Comparison of ENCODE assay signal across 4 fruit fly cellular contexts in genomic region chr3R:28851966-28852377, dm6.
TF ChIP-seq lines count a peak whose summit lies in the region.

No protein-coding gene starts in this region.

- TF ChIP-seq CTCF in whole organism, embryonic (GFP tag; optimal IDR thresholded peaks at IDR 0.05; lab: Kevin White, UChicago): no peak

TF ChIP-seq in whole organism, embryonic, 481 proteins besides CTCF, POLR2A, EP300 and RAD21 (continues in another document):
- no peak for TF ChIP-seq rib (GFP tag; IDR thresholded peaks at IDR 0.05; lab: Robert Waterston, UW)
- TF ChIP-seq Sox102F (GFP tag; optimal IDR thresholded peaks at IDR 0.05; lab: Kevin White, UChicago): peak; percentile 41
- no peak for TF ChIP-seq CG18476 (GFP tag; optimal IDR thresholded peaks at IDR 0.05; lab: Kevin White, UChicago)
- TF ChIP-seq ac (GFP tag; optimal IDR thresholded peaks at IDR 0.05; lab: Kevin White, UChicago): no peak
- no peak for TF ChIP-seq CG10959 (GFP tag; IDR thresholded peaks at IDR 0.05; lab: Robert Waterston, UW)
- TF ChIP-seq Antp (GFP tag; optimal IDR thresholded peaks at IDR 0.05; lab: Kevin White, UChicago): no peak
- no peak for TF ChIP-seq zen2 (GFP tag; IDR thresholded peaks at IDR 0.05; lab: Robert Waterston, UW; ENCODE audit: partially characterized antibody)
- TF ChIP-seq NC2α (GFP tag; optimal IDR thresholded peaks at IDR 0.05; lab: Kevin White, UChicago): no peak
- TF ChIP-seq CkIIα-i1 (GFP tag; IDR thresholded peaks at IDR 0.05; lab: Robert Waterston, UW): no peak
- TF ChIP-seq gem (tag; optimal IDR thresholded peaks at IDR 0.05; lab: Kevin White, UChicago): peak; percentile 49
- peak; percentile 15 for TF ChIP-seq CG18599 (GFP tag; optimal IDR thresholded peaks at IDR 0.05; lab: Kevin White, UChicago)
- no peak for TF ChIP-seq B-H2 (GFP tag; optimal IDR thresholded peaks at IDR 0.05; lab: Kevin White, UChicago)
- TF ChIP-seq CG1529 (GFP tag; optimal IDR thresholded peaks at IDR 0.05; lab: Kevin White, UChicago): peak; percentile 28
- no peak for TF ChIP-seq gsb-n (tag; optimal IDR thresholded peaks at IDR 0.05; lab: Kevin White, UChicago)
- peak; percentile 47 for TF ChIP-seq Vsx1 (GFP tag; optimal IDR thresholded peaks at IDR 0.05; lab: Kevin White, UChicago)
- TF ChIP-seq Adf1 (GFP tag; IDR thresholded peaks at IDR 0.05; lab: Robert Waterston, UW): no peak
- no peak for TF ChIP-seq CG9817 (tag; optimal IDR thresholded peaks at IDR 0.05; lab: Kevin White, UChicago)
- TF ChIP-seq CG17829 (tag; optimal IDR thresholded peaks at IDR 0.05; lab: Kevin White, UChicago): no peak
- TF ChIP-seq tio (GFP tag; optimal IDR thresholded peaks at IDR 0.05; lab: Kevin White, UChicago): peak; percentile 5
- no peak for TF ChIP-seq CG7271 (tag; optimal IDR thresholded peaks at IDR 0.05; lab: Kevin White, UChicago)
- peak; percentile 17 for TF ChIP-seq Sox100B (GFP tag; optimal IDR thresholded peaks at IDR 0.05; lab: Kevin White, UChicago)
- TF ChIP-seq Ssrp (tag; optimal IDR thresholded peaks at IDR 0.05; lab: Kevin White, UChicago): peak; percentile 16
- TF ChIP-seq Doc2 (GFP tag; IDR thresholded peaks at IDR 0.05; lab: Robert Waterston, UW): no peak
- TF ChIP-seq H2.0 (GFP tag; IDR thresholded peaks at IDR 0.05; lab: Robert Waterston, UW): no peak

TF ChIP-seq in whole organism, prepupa, 60 proteins besides CTCF, POLR2A, EP300 and RAD21 (continues in another document):
- TF ChIP-seq CG8119 (GFP tag; IDR thresholded peaks at IDR 0.05; lab: Robert Waterston, UW): peak; percentile 38; the same call in 1 of the 3 replicates
- peak; percentile 40 for TF ChIP-seq CG6808 (GFP tag; optimal IDR thresholded peaks at IDR 0.05; lab: Kevin White, UChicago)
- TF ChIP-seq Eip78C (GFP tag; lab: Kevin White, UChicago): peak; percentile 86
- TF ChIP-seq lz (GFP tag; optimal IDR thresholded peaks at IDR 0.05; lab: Kevin White, UChicago): peak; percentile 30
- TF ChIP-seq Sox102F (GFP tag; optimal IDR thresholded peaks at IDR 0.05; lab: Kevin White, UChicago): no peak
- no peak for TF ChIP-seq CG6854 (GFP tag; optimal IDR thresholded peaks at IDR 0.05; lab: Kevin White, UChicago)
- TF ChIP-seq CG16779 (tag; optimal IDR thresholded peaks at IDR 0.05; lab: Kevin White, UChicago): peak; percentile 37
- no peak for TF ChIP-seq dsx (GFP tag; optimal IDR thresholded peaks at IDR 0.05; lab: Kevin White, UChicago; ENCODE audit: poor library complexity, severe bottlenecking)
- TF ChIP-seq Eip93F (GFP tag; optimal IDR thresholded peaks at IDR 0.05; lab: Kevin White, UChicago): no peak
- TF ChIP-seq CG10631 (GFP tag; optimal IDR thresholded peaks at IDR 0.05; lab: Kevin White, UChicago): peak; percentile 77
- peak; percentile 64 for TF ChIP-seq acj6 (GFP tag; optimal IDR thresholded peaks at IDR 0.05; lab: Kevin White, UChicago)
- peak; percentile 88 for TF ChIP-seq CG32006 (GFP tag; optimal IDR thresholded peaks at IDR 0.05; lab: Kevin White, UChicago)
- TF ChIP-seq CG8319 (GFP tag; optimal IDR thresholded peaks at IDR 0.05; lab: Kevin White, UChicago): peak; percentile 13
- TF ChIP-seq dac (GFP tag; optimal IDR thresholded peaks at IDR 0.05; lab: Kevin White, UChicago): peak; percentile 53
- peak; percentile 25 for TF ChIP-seq CG7368 (GFP tag; optimal IDR thresholded peaks at IDR 0.05; lab: Kevin White, UChicago)
- peak; percentile 47 for TF ChIP-seq esn (GFP tag; optimal IDR thresholded peaks at IDR 0.05; lab: Kevin White, UChicago)
- no peak for TF ChIP-seq fd85E (GFP tag; optimal IDR thresholded peaks at IDR 0.05; lab: Kevin White, UChicago)
- TF ChIP-seq CG34406 (GFP tag; optimal IDR thresholded peaks at IDR 0.05; lab: Kevin White, UChicago): peak; percentile 41
- TF ChIP-seq Eip75B (GFP tag; optimal IDR thresholded peaks at IDR 0.05; lab: Kevin White, UChicago): peak; percentile 51
- TF ChIP-seq achi (GFP tag; optimal IDR thresholded peaks at IDR 0.05; lab: Kevin White, UChicago): peak; percentile 58
- TF ChIP-seq Hr4 (GFP tag; optimal IDR thresholded peaks at IDR 0.05; lab: Kevin White, UChicago): peak; percentile 67
- peak; percentile 69 for TF ChIP-seq CG4318 (GFP tag; optimal IDR thresholded peaks at IDR 0.05; lab: Kevin White, UChicago)
- no peak for TF ChIP-seq CG11902 (GFP tag; optimal IDR thresholded peaks at IDR 0.05; lab: Kevin White, UChicago)

TF ChIP-seq in whole organism, pupa, 21 proteins besides CTCF, POLR2A, EP300 and RAD21:
- TF ChIP-seq CG8159 (tag; optimal IDR thresholded peaks at IDR 0.05; lab: Kevin White, UChicago) (peak; percentile 67), CG17806 (tag; optimal IDR thresholded peaks at IDR 0.05; lab: Kevin White, UChicago) (peak; percentile 51), D1 (tag; optimal IDR thresholded peaks at IDR 0.05; lab: Kevin White, UChicago) (peak; percentile 14), rn (GFP tag; IDR thresholded peaks at IDR 0.05; lab: Robert Waterston, UW) (no peak), Snoo (tag; optimal IDR thresholded peaks at IDR 0.05; lab: Kevin White, UChicago) (no peak), Pif1A (GFP tag; optimal IDR thresholded peaks at IDR 0.05; lab: Kevin White, UChicago) (peak; percentile 60), CG13204 (GFP tag; optimal IDR thresholded peaks at IDR 0.05; lab: Kevin White, UChicago) (no peak), Ets98B (GFP tag; IDR thresholded peaks at IDR 0.05; lab: Robert Waterston, UW) (peak; percentile 33; the same call in 1 of the 2 replicates), gl (tag; optimal IDR thresholded peaks at IDR 0.05; lab: Kevin White, UChicago) (no peak), CG15710 (tag; optimal IDR thresholded peaks at IDR 0.05; lab: Kevin White, UChicago) (peak; percentile 57), Pif1B (GFP tag; optimal IDR thresholded peaks at IDR 0.05; lab: Kevin White, UChicago) (peak; percentile 41), CG8301 (tag; optimal IDR thresholded peaks at IDR 0.05; lab: Kevin White, UChicago) (peak; percentile 68), CG34367 (tag; optimal IDR thresholded peaks at IDR 0.05; lab: Kevin White, UChicago) (peak; percentile 25), CG32121 (GFP tag; IDR thresholded peaks at IDR 0.05; lab: Robert Waterston, UW) (no peak), CG9948 (tag; optimal IDR thresholded peaks at IDR 0.05; lab: Kevin White, UChicago) (peak; percentile 63), CG14655 (GFP tag; optimal IDR thresholded peaks at IDR 0.05; lab: Kevin White, UChicago) (peak; percentile 83)

TF ChIP-seq in whole organism, wandering third instar larva, 38 proteins besides CTCF, POLR2A, EP300 and RAD21:
- TF ChIP-seq OdsH (GFP tag; optimal IDR thresholded peaks at IDR 0.05; lab: Kevin White, UChicago): no peak
- no peak for TF ChIP-seq Sp1 (GFP tag; optimal IDR thresholded peaks at IDR 0.05; lab: Kevin White, UChicago)
- TF ChIP-seq psq (GFP tag; optimal IDR thresholded peaks at IDR 0.05; lab: Kevin White, UChicago): peak; percentile 11
- TF ChIP-seq Jra (GFP tag; optimal IDR thresholded peaks at IDR 0.05; lab: Kevin White, UChicago): no peak
- peak; percentile 6 for TF ChIP-seq fru (GFP tag; optimal IDR thresholded peaks at IDR 0.05; lab: Kevin White, UChicago)
- no peak for TF ChIP-seq jim (GFP tag; optimal IDR thresholded peaks at IDR 0.05; lab: Kevin White, UChicago)
- no peak for TF ChIP-seq h (GFP tag; optimal IDR thresholded peaks at IDR 0.05; lab: Kevin White, UChicago)
- peak; percentile 11 for TF ChIP-seq ey (GFP tag; optimal IDR thresholded peaks at IDR 0.05; lab: Kevin White, UChicago)
- no peak for TF ChIP-seq lola (GFP tag; optimal IDR thresholded peaks at IDR 0.05; lab: Kevin White, UChicago)
- no peak for TF ChIP-seq dmrt93B (GFP tag; optimal IDR thresholded peaks at IDR 0.05; lab: Kevin White, UChicago)
- no peak for TF ChIP-seq Abd-B (GFP tag; optimal IDR thresholded peaks at IDR 0.05; lab: Kevin White, UChicago)
- peak in 1 of 2 experiments; percentile 31 for TF ChIP-seq foxo (GFP tag; optimal IDR thresholded peaks at IDR 0.05; lab: Kevin White, UChicago)
- no peak for TF ChIP-seq Dif (GFP tag; optimal IDR thresholded peaks at IDR 0.05; lab: Kevin White, UChicago; ENCODE audit: partially characterized antibody)
- TF ChIP-seq woc (GFP tag; optimal IDR thresholded peaks at IDR 0.05; lab: Kevin White, UChicago): no peak
TF ChIP-seq in whole organism, wandering third instar larva: peak in this region for 4.

Comparison
In these comparisons a context has a peak if more than half of its experiments do, and no peak if none do; other contexts are left out.
1. Of the 7 proteins assayed by ChIP-seq in both whole organism, embryonic and whole organism, prepupa: peak only in whole organism, embryonic: Blimp-1 and Sox102F; only in whole organism, prepupa: CG16779, Hr39 and Lpt; in both: none; in neither: 2.